Fruit fly (Drosophila melanogaster): ENCODE data around the gene comm3.

The comm3 gene

DNA sequence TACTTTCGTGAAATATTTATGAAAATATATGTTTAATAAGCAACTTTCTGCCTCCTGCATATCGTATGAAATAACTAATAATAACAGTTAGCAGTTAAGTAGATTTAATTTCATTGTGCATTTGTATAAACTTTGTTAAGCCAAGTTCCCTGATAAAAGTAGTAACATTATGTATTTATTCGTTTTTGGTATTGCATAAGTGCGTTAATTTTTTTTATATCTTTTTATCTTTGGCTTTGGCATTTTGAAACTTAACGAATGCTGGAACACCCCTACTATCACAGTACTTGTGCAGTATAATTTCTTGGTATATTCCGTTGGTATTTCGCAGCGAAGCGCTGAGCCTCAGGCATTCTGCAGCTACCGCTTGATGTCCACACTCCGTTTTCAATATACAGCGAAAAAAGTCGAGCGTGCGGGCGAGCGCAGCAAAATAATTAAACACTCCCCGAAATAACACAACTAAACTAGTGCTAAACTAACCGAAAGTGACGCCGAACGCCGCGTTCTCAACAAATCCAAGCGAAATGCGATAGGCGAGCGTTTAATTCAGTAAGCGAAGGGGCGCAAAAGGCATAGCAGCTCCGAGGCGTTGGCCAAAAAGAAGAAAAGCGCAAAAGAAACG lies 58.9 kb downstream of the comm3 start, which contains the start of gene RhoGAP71E:
TSS of gene RhoGAP71E (plus strand) at position 347 of the 625 bp plus-strand sequence.
- TF ChIP-seq EcR (GFP tag; optimal IDR thresholded peaks at IDR 0.05) (no peak), Dll (optimal IDR thresholded peaks at IDR 0.05) (no peak), CG8478 (optimal IDR thresholded peaks at IDR 0.05) (no peak), pan (optimal IDR thresholded peaks at IDR 0.05) (no peak), psq (optimal IDR thresholded peaks at IDR 0.05) (no peak), usp (GFP tag; optimal IDR thresholded peaks at IDR 0.05) (no peak)

DNA sequence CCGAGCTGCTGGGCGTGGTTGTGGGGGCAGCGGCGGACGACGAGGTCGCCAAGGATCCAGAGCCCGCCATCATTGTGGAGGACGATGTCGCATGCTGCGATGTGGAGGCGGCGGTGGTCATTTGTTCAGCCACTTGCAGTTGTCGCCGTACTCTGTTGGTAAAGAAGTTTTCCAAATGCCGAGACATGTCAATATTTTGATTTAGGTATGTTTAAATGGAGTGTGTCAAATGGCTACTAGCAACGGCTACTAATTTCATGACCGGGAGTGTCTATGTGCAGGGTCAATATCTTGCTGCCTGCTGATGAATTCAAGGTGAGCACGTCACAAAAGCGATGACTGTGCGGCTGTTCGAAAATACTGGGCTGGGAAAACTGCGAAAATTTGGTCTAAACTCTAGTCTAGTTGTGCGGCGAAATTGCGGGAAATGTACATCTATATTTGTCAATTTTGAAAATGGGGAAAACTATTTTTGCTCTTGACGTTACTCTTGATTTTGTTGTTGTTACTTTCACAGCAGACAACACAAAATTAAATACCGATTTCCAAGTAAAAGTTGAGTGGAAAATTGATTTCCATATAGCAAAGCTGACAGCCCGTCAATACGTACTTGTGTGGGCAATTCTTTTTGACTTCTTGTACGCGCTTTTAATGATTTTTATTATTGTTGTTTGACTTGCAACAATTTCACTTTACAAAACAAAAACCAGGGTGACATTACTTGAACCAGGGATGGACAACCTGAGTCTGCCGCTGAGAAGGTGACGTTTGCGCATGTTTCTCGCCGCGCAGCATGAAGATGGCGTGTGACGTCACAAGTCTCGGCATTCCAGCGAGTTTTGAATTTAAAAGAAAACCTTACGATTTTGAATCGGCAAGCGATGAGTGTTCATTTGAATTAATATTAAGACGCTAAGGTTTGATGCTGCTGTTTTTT lies 59.8 kb downstream of the comm3 start, which contains the start of gene CG7656:
TSS of gene CG7656 (minus strand) at position 731 of the 937 bp plus-strand sequence.
- TF ChIP-seq CG8478 (optimal IDR thresholded peaks at IDR 0.05) = no peak

DNA sequence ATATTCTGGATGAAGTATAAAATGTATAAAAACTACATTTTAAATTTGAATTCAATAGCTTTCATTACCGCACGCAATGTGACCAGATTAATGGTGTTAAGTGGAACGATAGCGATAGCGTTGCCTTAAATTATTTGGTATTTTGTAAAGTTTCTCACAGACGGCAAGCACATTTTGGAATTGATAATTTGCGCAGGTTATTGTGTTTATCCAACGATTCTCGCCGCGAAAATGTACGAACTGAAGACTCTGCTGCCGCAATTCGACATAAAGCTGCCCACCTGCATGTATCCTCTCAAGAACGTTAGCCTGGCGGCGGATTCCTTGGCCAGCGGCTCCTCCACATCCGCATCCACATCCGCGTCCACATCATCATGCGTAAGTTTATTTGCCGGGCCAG lies 64.1 kb downstream of the comm3 start, which contains the start of gene AIMP2:
TSS of gene AIMP2 (plus strand) at position 135 of the 400 bp plus-strand sequence.
- TF ChIP-seq psq (optimal IDR thresholded peaks at IDR 0.05) (no peak), EcR (GFP tag; optimal IDR thresholded peaks at IDR 0.05) (no peak)

DNA sequence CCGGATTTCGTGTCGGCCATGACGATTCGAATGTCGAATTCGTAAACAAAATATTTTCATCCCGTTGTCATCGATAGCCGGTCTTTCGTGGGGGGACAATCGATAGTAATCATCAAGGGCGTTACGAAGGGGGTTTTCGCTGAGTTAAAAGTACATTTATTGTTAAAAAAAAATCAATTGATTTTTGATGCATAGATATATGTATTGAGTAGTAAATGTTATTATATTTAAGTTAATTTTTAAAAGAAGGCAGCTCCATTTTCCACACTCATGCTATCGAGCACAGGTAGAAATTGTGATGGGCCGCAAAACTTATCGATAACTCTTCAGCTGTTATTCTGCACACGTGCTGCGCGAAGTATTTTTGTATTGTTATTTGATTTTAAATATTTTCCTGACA lies 67.1 kb downstream of the comm3 start, which contains the start of the genes mrn and CG12301:
TSS of gene mrn (minus strand) at position 51 of the 400 bp plus-strand sequence.
TSS of gene CG12301 (plus strand) at position 314 of the 400 bp plus-strand sequence.
- TF ChIP-seq CG8478 (optimal IDR thresholded peaks at IDR 0.05) (no peak), psq (optimal IDR thresholded peaks at IDR 0.05) (no peak), EcR (GFP tag; optimal IDR thresholded peaks at IDR 0.05) (no peak), Dll (optimal IDR thresholded peaks at IDR 0.05) (no peak), usp (GFP tag; optimal IDR thresholded peaks at IDR 0.05) (no peak), pan (optimal IDR thresholded peaks at IDR 0.05) (no peak)

DNA sequence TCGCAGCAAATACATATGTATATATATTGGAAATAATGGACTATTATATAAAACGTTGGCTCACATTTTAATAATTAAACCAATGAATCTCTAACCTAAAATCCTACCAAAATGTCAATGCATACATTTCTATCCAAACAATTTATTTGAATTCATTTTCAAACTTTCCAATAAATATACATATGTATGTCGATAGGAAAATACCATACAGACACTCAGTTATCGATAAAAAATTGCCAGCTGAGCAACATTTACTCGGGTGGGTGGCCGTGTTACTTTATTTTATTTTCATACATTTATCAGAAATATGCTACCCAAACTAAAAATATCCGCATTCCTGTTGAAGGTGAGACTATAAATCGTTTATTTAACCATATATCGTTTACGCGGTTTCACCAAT lies 71.2 kb downstream of the comm3 start, which contains the start of gene Ufsp2:
TSS of gene Ufsp2 (plus strand) at position 214 of the 400 bp plus-strand sequence.
- TF ChIP-seq psq (optimal IDR thresholded peaks at IDR 0.05) (no peak), EcR (GFP tag; optimal IDR thresholded peaks at IDR 0.05) (no peak), pan (optimal IDR thresholded peaks at IDR 0.05) (no peak), CG8478 (optimal IDR thresholded peaks at IDR 0.05) (no peak), Dll (optimal IDR thresholded peaks at IDR 0.05) (no peak), usp (GFP tag; optimal IDR thresholded peaks at IDR 0.05) (no peak)

DNA sequence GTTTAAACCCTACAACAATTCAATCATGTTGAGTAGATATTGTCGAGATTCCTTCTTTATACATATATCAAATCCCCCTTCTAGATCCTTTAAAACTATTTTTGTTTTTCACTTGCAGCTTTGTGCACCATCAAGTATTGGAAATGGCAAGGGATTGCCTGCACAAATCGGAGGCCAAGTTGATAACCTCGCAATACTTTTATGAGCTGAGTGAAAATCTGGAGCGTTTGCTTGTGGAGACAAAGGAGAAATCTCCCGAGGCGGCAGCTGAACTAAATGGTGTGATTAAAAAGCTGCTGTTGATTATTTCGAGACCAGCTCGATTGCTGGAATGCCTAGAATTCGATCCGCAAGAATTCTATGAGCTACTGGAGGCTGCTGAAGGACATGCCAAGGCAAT lies 77.0 kb downstream of the comm3 start:
- TF ChIP-seq CG8478 (optimal IDR thresholded peaks at IDR 0.05) = no peak
- no peak for TF ChIP-seq psq (optimal IDR thresholded peaks at IDR 0.05)
- TF ChIP-seq usp (GFP tag; optimal IDR thresholded peaks at IDR 0.05) = no peak
- TF ChIP-seq EcR (GFP tag; optimal IDR thresholded peaks at IDR 0.05) = no peak

DNA sequence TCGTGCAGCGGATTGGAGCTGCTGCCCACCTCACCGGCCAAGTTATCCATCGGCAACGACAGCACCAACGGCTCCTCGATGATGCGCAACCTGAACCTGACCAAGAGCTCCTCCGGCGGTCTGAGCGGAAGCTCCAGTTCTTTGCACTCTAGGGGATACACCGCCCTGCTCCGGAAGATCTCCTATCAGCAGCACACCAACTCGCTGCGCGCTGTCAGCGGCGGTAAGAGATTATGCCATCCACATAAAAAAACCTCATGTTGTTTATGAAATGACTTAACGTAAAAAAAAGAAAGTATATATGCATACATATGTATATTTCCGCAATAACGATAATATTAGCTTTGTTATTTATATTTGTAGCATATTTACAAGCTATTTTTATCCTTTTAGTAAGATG lies 78.8 kb downstream of the comm3 start:
- TF ChIP-seq usp (GFP tag; optimal IDR thresholded peaks at IDR 0.05) = no peak
- TF ChIP-seq CG8478 (optimal IDR thresholded peaks at IDR 0.05) = no peak
- TF ChIP-seq EcR (GFP tag; optimal IDR thresholded peaks at IDR 0.05) = no peak
- no peak for TF ChIP-seq Dll (optimal IDR thresholded peaks at IDR 0.05)
- TF ChIP-seq psq (optimal IDR thresholded peaks at IDR 0.05) = no peak
- no peak for TF ChIP-seq pan (optimal IDR thresholded peaks at IDR 0.05)

DNA sequence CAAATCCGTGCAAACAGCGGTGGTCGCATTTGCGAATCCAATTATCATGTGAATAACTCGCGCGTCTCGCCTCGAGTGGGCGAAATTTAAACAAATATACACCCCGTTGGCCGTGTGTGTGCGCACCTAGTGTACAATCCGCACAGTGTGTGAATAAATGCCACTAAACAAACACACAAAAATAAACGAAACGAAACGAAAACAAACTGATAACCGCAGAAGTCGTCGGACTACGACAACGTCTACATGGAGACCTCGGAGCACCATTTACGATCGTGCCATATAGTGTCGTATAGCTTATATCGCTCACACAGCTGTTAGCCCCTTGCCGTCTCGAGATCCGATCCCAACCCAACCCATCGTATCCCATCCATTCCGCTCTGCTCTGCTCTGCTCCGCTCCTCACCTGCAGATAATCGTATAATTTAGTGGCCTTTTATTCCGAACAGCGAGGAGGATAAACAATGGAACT lies 81.0 kb downstream of the comm3 start:
- TF ChIP-seq EcR (GFP tag; optimal IDR thresholded peaks at IDR 0.05) (no peak), pan (optimal IDR thresholded peaks at IDR 0.05) (no peak), usp (GFP tag; optimal IDR thresholded peaks at IDR 0.05) (no peak), CG8478 (optimal IDR thresholded peaks at IDR 0.05) (no peak), psq (optimal IDR thresholded peaks at IDR 0.05) (no peak)

DNA sequence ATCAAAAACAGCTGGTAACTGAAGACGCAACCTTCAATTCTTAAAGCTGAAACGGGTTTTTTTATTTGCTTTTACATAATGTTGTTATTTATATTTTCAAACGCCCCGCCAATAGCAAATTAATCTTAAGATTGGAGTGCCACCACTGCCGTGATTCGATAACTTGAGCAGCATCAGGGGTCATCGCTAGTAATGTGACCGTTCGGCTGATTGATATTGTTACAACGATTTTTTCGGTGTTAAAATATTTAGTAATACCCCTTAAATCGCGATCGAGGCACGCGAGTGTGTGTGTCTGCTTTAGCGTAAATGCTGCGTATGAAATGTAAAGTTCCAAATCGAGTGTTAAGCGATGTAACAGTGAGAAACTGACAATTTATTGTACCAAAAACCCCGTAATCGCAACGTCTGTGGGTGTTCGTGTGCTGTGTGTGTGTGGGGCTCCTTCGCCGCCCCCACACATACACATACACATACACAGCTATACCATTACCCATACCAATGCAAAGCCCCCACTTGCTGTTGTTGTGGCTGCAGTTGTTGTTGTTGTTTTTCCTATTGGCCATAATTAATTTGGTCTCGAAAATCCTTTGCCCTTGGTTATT lies 81.6 kb downstream of the comm3 start, which contains the start of gene dop:
TSS of gene dop (plus strand) at position 185 of the 605 bp plus-strand sequence.
- TF ChIP-seq Dll (optimal IDR thresholded peaks at IDR 0.05) (no peak), pan (optimal IDR thresholded peaks at IDR 0.05) (no peak), usp (GFP tag; optimal IDR thresholded peaks at IDR 0.05) (no peak), psq (optimal IDR thresholded peaks at IDR 0.05) (no peak), EcR (GFP tag; optimal IDR thresholded peaks at IDR 0.05) (no peak), CG8478 (optimal IDR thresholded peaks at IDR 0.05) (peak; percentile 38)

DNA sequence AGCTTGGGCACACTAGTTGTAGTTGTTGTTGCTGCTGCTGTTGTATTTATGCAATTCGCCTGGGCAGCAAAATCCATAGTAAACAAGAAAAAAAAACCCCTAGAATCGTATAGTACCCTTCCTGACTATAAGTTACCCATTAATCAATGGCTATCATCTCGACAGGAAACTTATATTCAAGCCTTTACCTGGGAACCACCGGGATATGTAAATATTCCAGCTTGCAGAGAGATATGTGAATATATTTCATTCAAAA lies 83.8 kb downstream of the comm3 start:
- TF ChIP-seq pan (optimal IDR thresholded peaks at IDR 0.05) (no peak), Dll (optimal IDR thresholded peaks at IDR 0.05) (no peak), psq (optimal IDR thresholded peaks at IDR 0.05) (no peak), CG8478 (optimal IDR thresholded peaks at IDR 0.05) (no peak), usp (GFP tag; optimal IDR thresholded peaks at IDR 0.05) (no peak), EcR (GFP tag; optimal IDR thresholded peaks at IDR 0.05) (no peak)

All from whole organism.